Worm (Caenorhabditis elegans) whole organism, L4 larva: ENCODE data around the gene cyp-25A3.

ENCODE experiments used
- D1046.2 ChIP-seq: fragments of 200-800 bp; sonication (Bioruptor generic); IDR thresholded peaks from 2 replicates; pipeline ENCODE4 v1.3.6; 2022; ENCODE audit warnings: missing genetic modification characterization, missing compliant biosample characterization
- F44E2.7 ChIP-seq: fragments of 200-800 bp; sonication (Bioruptor generic); IDR thresholded peaks from 2 replicates; pipeline ENCODE4 v2.1.2; 2022; ENCODE audit warnings: missing genetic modification characterization, missing compliant biosample characterization
- R02D3.7 ChIP-seq: fragments of 150-350 bp; sonication (generic microtip); optimal IDR thresholded peaks from 3 replicates; lab custom pipeline; 2014; ENCODE audit warnings: missing biosample characterization, missing genetic modification characterization
- T26A8.4 ChIP-seq: fragments of 200-800 bp; sonication (Bioruptor generic); IDR thresholded peaks from 2 replicates; pipeline ENCODE4 v1.3.6; 2022; ENCODE audit warnings: missing genetic modification characterization, missing compliant biosample characterization
- Y105C5A.15 ChIP-seq: fragments of 200-800 bp; sonication (Bioruptor generic); IDR thresholded peaks from 2 replicates; pipeline ENCODE4 v1.3.6; 2022; ENCODE audit warnings: missing genetic modification characterization, missing compliant biosample characterization
- ZK546.5 ChIP-seq, 2 experiments: sonication (generic microtip); optimal IDR thresholded peaks; 2 replicates each; lab custom pipeline; 2017; ENCODE audit warnings: missing biosample characterization in 2 of 2, missing genetic modification characterization in 2 of 2
- arid-1 ChIP-seq: fragments of 200-800 bp; sonication (Bioruptor generic); conservative IDR thresholded peaks from 2 replicates; pipeline ENCODE4 v1.3.6; 2022; ENCODE audit warnings: missing genetic modification reagents, missing genetic modification characterization, missing compliant biosample characterization
- ceh-20 ChIP-seq: fragments of 200-800 bp; sonication (Bioruptor generic); IDR thresholded peaks from 2 replicates; pipeline ENCODE4 v1.3.6; 2022; ENCODE audit warnings: missing genetic modification reagents, missing genetic modification characterization, missing compliant biosample characterization
- ceh-28 ChIP-seq: fragments of 150-350 bp; optimal IDR thresholded peaks from 2 replicates; lab custom pipeline; 2014; ENCODE audit warnings: missing biosample characterization, missing genetic modification reagents, missing genetic modification characterization
- ceh-82 ChIP-seq: sonication (generic microtip); optimal IDR thresholded peaks from 2 replicates; lab custom pipeline; 2017; ENCODE audit warnings: missing biosample characterization, missing genetic modification characterization
- ctbp-1 ChIP-seq: fragments of 200-800 bp; sonication (Bioruptor generic); IDR thresholded peaks from 2 replicates; pipeline ENCODE4 v1.3.6; 2022; ENCODE audit warnings: missing genetic modification reagents, missing genetic modification characterization, missing compliant biosample characterization
- daf-12 ChIP-seq: fragments of 150-350 bp; optimal IDR thresholded peaks from 2 replicates; lab custom pipeline; 2014; ENCODE audit warnings: missing biosample characterization, missing genetic modification reagents, missing genetic modification characterization
- daf-16 ChIP-seq, 3 experiments: sonication (generic microtip); optimal IDR thresholded peaks; 2 replicates each; lab custom pipeline; 2016 to 2017; ENCODE audit warnings: missing genetic modification characterization in 3 of 3, missing genetic modification reagents in 3 of 3, mild to moderate bottlenecking in 2 of 3, missing compliant biosample characterization in 2 of 3, missing biosample characterization in 1 of 3, moderate library complexity in 1 of 3
- daf-8 ChIP-seq: fragments of 200-800 bp; sonication (Bioruptor generic); IDR thresholded peaks from 2 replicates; pipeline ENCODE4 v1.3.6; 2022; ENCODE audit warnings: missing genetic modification characterization, missing compliant biosample characterization
- dmd-6 ChIP-seq: fragments of 200-800 bp; sonication (Bioruptor generic); IDR thresholded peaks from 2 replicates; pipeline ENCODE4 v1.3.6; 2022; ENCODE audit warnings: missing genetic modification reagents, missing genetic modification characterization, missing compliant biosample characterization
- dmd-9 ChIP-seq: fragments of 200-800 bp; sonication (Bioruptor generic); IDR thresholded peaks from 2 replicates; pipeline ENCODE4 v1.3.6; 2022; ENCODE audit warnings: missing genetic modification reagents, missing genetic modification characterization, missing compliant biosample characterization
- dpl-1 ChIP-seq: fragments of 150-350 bp; optimal IDR thresholded peaks from 2 replicates; lab custom pipeline; 2014; ENCODE audit warnings: missing biosample characterization, missing genetic modification reagents, missing genetic modification characterization
- duxl-1 ChIP-seq: sonication (generic microtip); optimal IDR thresholded peaks from 2 replicates; lab custom pipeline; 2016; ENCODE audit warnings: mild to moderate bottlenecking, missing genetic modification characterization, moderate library complexity, missing compliant biosample characterization; ENCODE audit not compliant: poor library complexity
- egl-27 ChIP-seq: sonication (generic microtip); optimal IDR thresholded peaks from 3 replicates; lab custom pipeline; 2017; ENCODE audit warnings: missing biosample characterization, missing genetic modification reagents, missing genetic modification characterization
- fos-1 ChIP-seq: fragments of 150-350 bp; optimal IDR thresholded peaks from 2 replicates; lab custom pipeline; 2014; ENCODE audit warnings: missing biosample characterization, missing genetic modification characterization
- gei-8 ChIP-seq: fragments of 200-800 bp; sonication (Bioruptor generic); optimal IDR thresholded peaks from 2 replicates; lab custom pipeline; 2018; ENCODE audit warnings: mild to moderate bottlenecking, missing genetic modification characterization, missing compliant biosample characterization
- hif-1 ChIP-seq, 2 experiments: sonication (generic microtip); optimal IDR thresholded peaks; 2 replicates each; lab custom pipeline; 2016 to 2017; ENCODE audit warnings: missing compliant biosample characterization in 2 of 2, missing genetic modification characterization in 2 of 2, missing genetic modification reagents in 2 of 2, missing genotype in 2 of 2, mild to moderate bottlenecking in 1 of 2
- hlh-30 ChIP-seq: sonication (generic microtip); optimal IDR thresholded peaks from 2 replicates; lab custom pipeline; 2017; ENCODE audit warnings: antibody characterized with exemption, mild to moderate bottlenecking, missing genetic modification characterization, missing compliant biosample characterization; ENCODE audit not compliant: insufficient read depth
- jun-1 ChIP-seq: fragments of 150-350 bp; optimal IDR thresholded peaks from 2 replicates; lab custom pipeline; 2014; ENCODE audit warnings: missing biosample characterization, missing genetic modification reagents, missing genetic modification characterization
- lim-7 ChIP-seq: fragments of 200-800 bp; sonication (Bioruptor generic); IDR thresholded peaks from 2 replicates; pipeline ENCODE4 v1.3.6; 2022; ENCODE audit warnings: missing genetic modification characterization, missing compliant biosample characterization
- lin-38 ChIP-seq: fragments of 200-800 bp; sonication (Bioruptor generic); IDR thresholded peaks from 2 replicates; pipeline ENCODE4 v1.3.6; 2022; ENCODE audit warnings: missing genetic modification reagents, missing genetic modification characterization, missing compliant biosample characterization
- lir-3 ChIP-seq: sonication (generic microtip); optimal IDR thresholded peaks from 2 replicates; lab custom pipeline; 2016; ENCODE audit warnings: mild to moderate bottlenecking, missing genetic modification characterization, missing compliant biosample characterization
- madf-5 ChIP-seq, 2 experiments: fragments of 200-800 bp; sonication (Bioruptor generic); IDR thresholded peaks; 2 replicates each; pipeline ENCODE4 v1.3.6; 2022; ENCODE audit warnings: missing compliant biosample characterization in 2 of 2, missing genetic modification characterization in 2 of 2
- madf-9 ChIP-seq: fragments of 200-800 bp; sonication (Bioruptor generic); conservative IDR thresholded peaks from 2 replicates; pipeline ENCODE4 v1.3.6; 2022; ENCODE audit warnings: missing genetic modification reagents, missing genetic modification characterization, missing compliant biosample characterization
- mdt-29 ChIP-seq: fragments of 200-800 bp; sonication (Bioruptor generic); IDR thresholded peaks from 2 replicates; pipeline ENCODE4 v1.3.6; 2022; ENCODE audit warnings: missing genetic modification reagents, missing genetic modification characterization, missing compliant biosample characterization
- mep-1 ChIP-seq: fragments of 150-350 bp; sonication (generic microtip); optimal IDR thresholded peaks from 3 replicates; lab custom pipeline; 2014; ENCODE audit warnings: missing biosample characterization, missing genetic modification characterization
- mes-2 ChIP-seq: sonication (generic microtip); optimal IDR thresholded peaks from 2 replicates; lab custom pipeline; 2016; ENCODE audit warnings: missing genotype, mild to moderate bottlenecking, missing genetic modification characterization, missing compliant biosample characterization; ENCODE audit not compliant: poor library complexity, severe bottlenecking
- nhr-11 ChIP-seq: fragments of 150-350 bp; optimal IDR thresholded peaks from 2 replicates; lab custom pipeline; 2014; ENCODE audit warnings: missing biosample characterization, missing genetic modification characterization
- nhr-25 ChIP-seq: sonication (generic microtip); optimal IDR thresholded peaks from 2 replicates; lab custom pipeline; 2017; ENCODE audit warnings: missing genetic modification characterization, mild to moderate bottlenecking, missing compliant biosample characterization, antibody characterized with exemption, moderate library complexity, borderline replicate concordance; ENCODE audit not compliant: insufficient read depth
- nhr-28 ChIP-seq: fragments of 150-350 bp; optimal IDR thresholded peaks from 2 replicates; lab custom pipeline; 2014; ENCODE audit warnings: missing biosample characterization, missing genetic modification characterization
- nhr-41 ChIP-seq: fragments of 200-800 bp; sonication (Bioruptor generic); IDR thresholded peaks from 2 replicates; pipeline ENCODE4 v1.3.6; 2022; ENCODE audit warnings: missing genetic modification reagents, missing genetic modification characterization, missing compliant biosample characterization
- nhr-42 ChIP-seq: fragments of 200-800 bp; sonication (Bioruptor generic); IDR thresholded peaks from 2 replicates; pipeline ENCODE4 v1.3.6; 2022; ENCODE audit warnings: missing genetic modification characterization, missing compliant biosample characterization
- nhr-48 ChIP-seq: sonication (generic microtip); optimal IDR thresholded peaks from 2 replicates; lab custom pipeline; 2016; ENCODE audit warnings: mild to moderate bottlenecking, missing genetic modification characterization, missing compliant biosample characterization
- nhr-6 ChIP-seq: fragments of 150-350 bp; optimal IDR thresholded peaks from 2 replicates; lab custom pipeline; 2014; ENCODE audit warnings: missing biosample characterization, missing genetic modification characterization
- pha-4 ChIP-seq, 2 experiments: fragments of 150-350 bp in 1 of 2; fragments of 200-800 bp in 1 of 2; sonication (Bioruptor generic) in 1 of 2; IDR thresholded peaks in 1 of 2; optimal IDR thresholded peaks in 1 of 2; 2 replicates each; pipeline versions ENCODE4 v1.3.6 to Lab custom; 2014 to 2022; ENCODE audit warnings: missing genetic modification characterization in 2 of 2, missing genetic modification reagents in 2 of 2, missing biosample characterization in 1 of 2, missing compliant biosample characterization in 1 of 2
- skn-1 ChIP-seq: fragments of 150-350 bp; optimal IDR thresholded peaks from 2 replicates; lab custom pipeline; 2014; ENCODE audit warnings: missing biosample characterization, missing genetic modification characterization
- snpc-4 ChIP-seq: fragments of 150-350 bp; optimal IDR thresholded peaks from 2 replicates; lab custom pipeline; 2014; ENCODE audit warnings: missing biosample characterization, missing genetic modification characterization
- spr-1 ChIP-seq: sonication (generic microtip); optimal IDR thresholded peaks from 2 replicates; lab custom pipeline; 2016; ENCODE audit warnings: mild to moderate bottlenecking, missing genetic modification characterization, missing compliant biosample characterization
- tag-97 ChIP-seq: fragments of 200-800 bp; sonication (Bioruptor generic); IDR thresholded peaks from 2 replicates; pipeline ENCODE4 v1.3.6; 2022; ENCODE audit warnings: missing genetic modification characterization, missing compliant biosample characterization
- unc-130 ChIP-seq: sonication (generic microtip); optimal IDR thresholded peaks from 2 replicates; lab custom pipeline; 2016; ENCODE audit warnings: missing genetic modification reagents, missing genetic modification characterization, missing compliant biosample characterization
- unc-62 ChIP-seq, 3 experiments: fragments of 150-350 bp in 1 of 3; sonication (generic microtip); optimal IDR thresholded peaks in 2 of 3; peaks in 1 of 3; 1 replicate in 1 of 3; 2 replicates in 2 of 3; lab custom pipeline; 2014 to 2017; ENCODE audit warnings: missing biosample characterization in 3 of 3, missing genetic modification characterization in 3 of 3, missing genetic modification reagents in 3 of 3, missing genotype in 1 of 3
- zag-1 ChIP-seq: fragments of 150-350 bp; optimal IDR thresholded peaks from 2 replicates; lab custom pipeline; 2014; ENCODE audit warnings: missing biosample characterization, missing genetic modification characterization
- zip-11 ChIP-seq: fragments of 200-800 bp; sonication (Bioruptor generic); IDR thresholded peaks from 2 replicates; pipeline ENCODE4 v1.3.6; 2022; ENCODE audit warnings: missing genetic modification characterization, missing compliant biosample characterization

The cyp-25A3 gene

ce11 chrIII:3869292-3869781 lies 29.8 kb upstream of the cyp-25A3 start (continued):
- TF ChIP-seq zip-11 (GFP tag; lab: Robert Waterston, UW): no peak
- no peak for TF ChIP-seq ceh-82 (tag; lab: Kevin White, UChicago)
- peak; percentile 59; the same call in 1 of the 2 replicates for TF ChIP-seq T26A8.4
- no peak for TF ChIP-seq ceh-28 (tag; lab: Kevin White, UChicago)
- TF ChIP-seq hlh-30: no peak
- TF ChIP-seq mep-1 (tag; lab: Kevin White, UChicago): peak; percentile 88
- TF ChIP-seq F44E2.7 (GFP tag; lab: Robert Waterston, UW): 0 out of 2 replicates have a peak, but pooled peaks have one; percentile 17
- no peak for TF ChIP-seq gei-8
- 0 out of 2 replicates have a peak, but pooled peaks have one; percentile 67 for TF ChIP-seq mdt-29 (GFP tag; lab: Robert Waterston, UW)
- TF ChIP-seq unc-62 (GFP tag; optimal IDR thresholded peaks at IDR 0.05 in 1 of 2; lab: Kevin White, UChicago): no peak
- TF ChIP-seq unc-62 (tag; optimal IDR thresholded peaks at IDR 0.05; lab: Kevin White, UChicago): no peak
- TF ChIP-seq arid-1 (GFP tag; lab: Robert Waterston, UW): peak; percentile 66; the same call in 1 of the 2 replicates
- TF ChIP-seq daf-8 (GFP tag; lab: Robert Waterston, UW): no peak
- no peak for TF ChIP-seq dpl-1
- peak; percentile 37; the same call in 1 of the 2 replicates for TF ChIP-seq ctbp-1
- TF ChIP-seq D1046.2: peak; percentile 75; the same call in 1 of the 2 replicates
- no peak for TF ChIP-seq nhr-28 (tag; lab: Kevin White, UChicago)
- TF ChIP-seq nhr-6: no peak
- peak; percentile 16 for TF ChIP-seq nhr-48 (tag; lab: Kevin White, UChicago)
- TF ChIP-seq egl-27 (tag; lab: Kevin White, UChicago): no peak
- no peak for TF ChIP-seq daf-12 (tag; lab: Kevin White, UChicago)
- TF ChIP-seq dmd-9 (GFP tag; lab: Robert Waterston, UW): no peak
- TF ChIP-seq zag-1 (tag; lab: Kevin White, UChicago): no peak
- TF ChIP-seq ceh-20 (GFP tag; lab: Robert Waterston, UW): no peak
- peak; percentile 87 for TF ChIP-seq unc-130 (GFP tag; lab: Kevin White, UChicago)
- TF ChIP-seq madf-9 (GFP tag; lab: Robert Waterston, UW): peak; percentile 35; the same call in 1 of the 2 replicates
- TF ChIP-seq fos-1 (tag; lab: Kevin White, UChicago): no peak
- no peak for TF ChIP-seq R02D3.7 (tag; lab: Kevin White, UChicago)
- no peak for TF ChIP-seq nhr-25 (tag; lab: Kevin White, UChicago)
- peak; percentile 78 for TF ChIP-seq lin-38 (GFP tag; lab: Robert Waterston, UW)
- TF ChIP-seq hif-1 (tag; optimal IDR thresholded peaks at IDR 0.05; lab: Kevin White, UChicago): no peak
- no peak for TF ChIP-seq ZK546.5 (tag; optimal IDR thresholded peaks at IDR 0.05; lab: Kevin White, UChicago)
- TF ChIP-seq nhr-11 (tag; lab: Kevin White, UChicago): no peak
- TF ChIP-seq nhr-42: 0 out of 2 replicates have a peak, but pooled peaks have one; percentile 42
- peak in 1 of 2 experiments; percentile 82; a peak in 1 of 4 replicates for TF ChIP-seq madf-5 (GFP tag; IDR thresholded peaks at IDR 0.05; lab: Robert Waterston, UW)
- TF ChIP-seq spr-1 (tag; lab: Kevin White, UChicago): no peak
- TF ChIP-seq skn-1 (tag; lab: Kevin White, UChicago): no peak
- TF ChIP-seq nhr-41 (GFP tag; lab: Robert Waterston, UW): 0 out of 2 replicates have a peak, but pooled peaks have one; percentile 47
- no peak for TF ChIP-seq lir-3 (tag; lab: Kevin White, UChicago)
- TF ChIP-seq lim-7 (GFP tag; lab: Robert Waterston, UW): peak; percentile 64
- TF ChIP-seq tag-97 (GFP tag; lab: Robert Waterston, UW): no peak
- TF ChIP-seq duxl-1 (tag; lab: Kevin White, UChicago): no peak
- no peak for TF ChIP-seq jun-1
- TF ChIP-seq pha-4 (GFP tag; IDR thresholded peaks at IDR 0.05; lab: Robert Waterston, UW): peak; percentile 59
- no peak for TF ChIP-seq pha-4 (tag; optimal IDR thresholded peaks at IDR 0.05; lab: Kevin White, UChicago)
- TF ChIP-seq daf-16 (GFP tag; optimal IDR thresholded peaks at IDR 0.05; lab: Kevin White, UChicago): peak in 1 of 2 experiments; percentile 18
- TF ChIP-seq daf-16 (tag; optimal IDR thresholded peaks at IDR 0.05; lab: Kevin White, UChicago): peak; percentile 3
- TF ChIP-seq snpc-4: no peak
- peak; percentile 27; the same call in 1 of the 2 replicates for TF ChIP-seq Y105C5A.15 (GFP tag; lab: Robert Waterston, UW)
- TF ChIP-seq dmd-6: no peak; the same call in 1 of the 2 replicates
- peak; percentile 58 for TF ChIP-seq mes-2 (tag; lab: Kevin White, UChicago)
